Fruit fly (Drosophila melanogaster): ENCODE results near the gene lace.

lace gene

dm6 chr2L:15498885-15499696 lies at the start of gene lace (continued):
- TF ChIP-seq pzg (GFP tag; optimal IDR thresholded peaks at IDR 0.05) (peak; percentile 91), Pdp1 (GFP tag; optimal IDR thresholded peaks at IDR 0.05) (peak; percentile 76 to 77), CG4707 (GFP tag; optimal IDR thresholded peaks at IDR 0.05) (peak; percentile 64), Vsx1 (GFP tag; optimal IDR thresholded peaks at IDR 0.05) (peak; percentile 80), CG2875 (GFP tag; optimal IDR thresholded peaks at IDR 0.05) (peak; percentile 78), CG31365 (tag; optimal IDR thresholded peaks at IDR 0.05) (peak; percentile 97), Tbp (GFP tag; optimal IDR thresholded peaks at IDR 0.05) (no peak), Doc2 (GFP tag; IDR thresholded peaks at IDR 0.05) (peak; percentile 53; the same call in 1 of the 2 replicates), ato (GFP tag; IDR thresholded peaks at IDR 0.05; ENCODE audit: partially characterized antibody) (no peak), Dek (tag; optimal IDR thresholded peaks at IDR 0.05) (peak; percentile 74), sna (GFP tag; IDR thresholded peaks at IDR 0.05; ENCODE audit: partially characterized antibody) (peak; percentile 72; the same call in 1 of the 2 replicates), CG43689 (GFP tag; IDR thresholded peaks at IDR 0.05) (no peak), Asciz (GFP tag; optimal IDR thresholded peaks at IDR 0.05) (peak; percentile 51), ssp (GFP tag; IDR thresholded peaks at IDR 0.05) (peak; percentile 76), exex (tag; optimal IDR thresholded peaks at IDR 0.05) (peak; percentile 56), CG18599 (GFP tag; optimal IDR thresholded peaks at IDR 0.05) (peak; percentile 77), Fer3 (tag; optimal IDR thresholded peaks at IDR 0.05) (peak; percentile 65), CG10431 (GFP tag; optimal IDR thresholded peaks at IDR 0.05) (peak; percentile 25), CG31388 (GFP tag; optimal IDR thresholded peaks at IDR 0.05) (peak; percentile 22), danr (GFP tag; IDR thresholded peaks at IDR 0.05) (peak; percentile 40; the same call in 1 of the 2 replicates), CG6175 (GFP tag; IDR thresholded peaks at IDR 0.05) (peak; percentile 76; the same call in 1 of the 3 replicates), gro (GFP tag; optimal IDR thresholded peaks at IDR 0.05) (peak; percentile 74), Spps (tag; optimal IDR thresholded peaks at IDR 0.05) (peak; percentile 9), CHES-1-like (GFP tag; optimal IDR thresholded peaks at IDR 0.05) (peak; percentile 88), mam (GFP tag; optimal IDR thresholded peaks at IDR 0.05) (peak; percentile 81), Bgb (GFP tag; IDR thresholded peaks at IDR 0.05; ENCODE audit: partially characterized antibody) (peak; percentile 57; the same call in 1 of the 2 replicates), MTF-1 (GFP tag; optimal IDR thresholded peaks at IDR 0.05; ENCODE audit: borderline replicate concordance) (peak; percentile 82), phol (tag; optimal IDR thresholded peaks at IDR 0.05) (peak; percentile 86), CG4282 (GFP tag; optimal IDR thresholded peaks at IDR 0.05) (peak; percentile 73), NC2α (GFP tag; optimal IDR thresholded peaks at IDR 0.05) (peak; percentile 74), bigmax (GFP tag; optimal IDR thresholded peaks at IDR 0.05) (peak; percentile 49), Chrac-16 (GFP tag; optimal IDR thresholded peaks at IDR 0.05) (peak; percentile 59), ttk (GFP tag; IDR thresholded peaks at IDR 0.05) (peak; percentile 80), Jarid2 (GFP tag; optimal IDR thresholded peaks at IDR 0.05) (peak; percentile 70), sens-2 (GFP tag; IDR thresholded peaks at IDR 0.05) (peak; percentile 83), Deaf1 (tag; optimal IDR thresholded peaks at IDR 0.05) (peak; percentile 40), CG34224 (GFP tag; IDR thresholded peaks at IDR 0.05; ENCODE audit: partially characterized antibody) (no peak; the same call in 2 of the 3 replicates), CG11723 (GFP tag; optimal IDR thresholded peaks at IDR 0.05) (peak; percentile 61), CG5245 (GFP tag; optimal IDR thresholded peaks at IDR 0.05) (peak; percentile 48), Camta (GFP tag; optimal IDR thresholded peaks at IDR 0.05) (peak; percentile 77), stc (GFP tag; IDR thresholded peaks at IDR 0.05) (peak; percentile 79), gem (tag; optimal IDR thresholded peaks at IDR 0.05) (peak; percentile 66), Ptx1 (GFP tag; IDR thresholded peaks at IDR 0.05) (peak; percentile 79), Dbx (GFP tag; IDR thresholded peaks at IDR 0.05) (peak; percentile 92), pb (GFP tag; optimal IDR thresholded peaks at IDR 0.05) (peak; percentile 74), CG8290 (GFP tag; optimal IDR thresholded peaks at IDR 0.05) (peak; percentile 84), CG8290 (tag; optimal IDR thresholded peaks at IDR 0.05) (peak; percentile 6 to 95), gsb-n (tag; optimal IDR thresholded peaks at IDR 0.05) (peak; percentile 76)

All from whole organism, embryonic.